Worm (Caenorhabditis elegans) whole organism, L4 larva: ENCODE measurements around the gene T10G3.2.

Experiments used
- F26F4.8 ChIP-seq: fragments of 200-800 bp; sonication (Bioruptor generic); conservative IDR thresholded peaks from 2 replicates; pipeline ENCODE4 v1.3.6; 2022; ENCODE audit warnings: missing genetic modification characterization, missing compliant biosample characterization
- F49E8.2 ChIP-seq: sonication (generic microtip); optimal IDR thresholded peaks from 2 replicates; lab custom pipeline; 2016; ENCODE audit warnings: missing compliant biosample characterization, mild to moderate bottlenecking, missing genetic modification characterization, borderline replicate concordance
- T20F7.1 ChIP-seq: fragments of 200-800 bp; sonication (Bioruptor generic); optimal IDR thresholded peaks from 2 replicates; lab custom pipeline; 2018; ENCODE audit warnings: mild to moderate bottlenecking, missing genetic modification characterization, missing compliant biosample characterization
- Y75B8A.6 ChIP-seq: fragments of 200-800 bp; sonication (Bioruptor generic); IDR thresholded peaks from 2 replicates; pipeline ENCODE4 v1.3.6; 2022; ENCODE audit warnings: missing genetic modification reagents, missing genetic modification characterization, missing compliant biosample characterization
- ceh-82 ChIP-seq: sonication (generic microtip); optimal IDR thresholded peaks from 2 replicates; lab custom pipeline; 2017; ENCODE audit warnings: missing biosample characterization, missing genetic modification characterization
- cey-2 ChIP-seq: sonication (generic microtip); optimal IDR thresholded peaks from 3 replicates; lab custom pipeline; 2017; ENCODE audit warnings: missing genetic modification characterization, mild to moderate bottlenecking, missing compliant biosample characterization, antibody characterized with exemption, borderline replicate concordance; ENCODE audit not compliant: insufficient read depth
- daf-12 ChIP-seq: fragments of 150-350 bp; optimal IDR thresholded peaks from 2 replicates; lab custom pipeline; 2014; ENCODE audit warnings: missing biosample characterization, missing genetic modification reagents, missing genetic modification characterization
- daf-19 ChIP-seq: fragments of 200-800 bp; sonication (Bioruptor generic); conservative IDR thresholded peaks from 2 replicates; pipeline ENCODE4 v1.3.6; 2022; ENCODE audit warnings: missing genetic modification characterization, missing compliant biosample characterization
- dpl-1 ChIP-seq: fragments of 150-350 bp; optimal IDR thresholded peaks from 2 replicates; lab custom pipeline; 2014; ENCODE audit warnings: missing biosample characterization, missing genetic modification reagents, missing genetic modification characterization
- dve-1 ChIP-seq: sonication (generic microtip); optimal IDR thresholded peaks from 2 replicates; lab custom pipeline; 2017; ENCODE audit warnings: antibody characterized with exemption, mild to moderate bottlenecking, missing genetic modification characterization, missing compliant biosample characterization; ENCODE audit not compliant: insufficient read depth
- gei-8 ChIP-seq: fragments of 200-800 bp; sonication (Bioruptor generic); optimal IDR thresholded peaks from 2 replicates; lab custom pipeline; 2018; ENCODE audit warnings: mild to moderate bottlenecking, missing genetic modification characterization, missing compliant biosample characterization
- hif-1 ChIP-seq, 2 experiments: sonication (generic microtip); optimal IDR thresholded peaks; 2 replicates each; lab custom pipeline; 2016 to 2017; ENCODE audit warnings: missing compliant biosample characterization in 2 of 2, missing genetic modification characterization in 2 of 2, missing genetic modification reagents in 2 of 2, missing genotype in 2 of 2, mild to moderate bottlenecking in 1 of 2
- hlh-30 ChIP-seq: sonication (generic microtip); optimal IDR thresholded peaks from 2 replicates; lab custom pipeline; 2017; ENCODE audit warnings: antibody characterized with exemption, mild to moderate bottlenecking, missing genetic modification characterization, missing compliant biosample characterization; ENCODE audit not compliant: insufficient read depth
- hmg-1.1 ChIP-seq: fragments of 200-800 bp; sonication (Bioruptor generic); IDR thresholded peaks from 2 replicates; pipeline ENCODE4 v1.3.6; 2022; ENCODE audit warnings: missing genetic modification reagents, missing genetic modification characterization, missing compliant biosample characterization
- lin-13 ChIP-seq: fragments of 150-350 bp; optimal IDR thresholded peaks from 2 replicates; lab custom pipeline; 2014; ENCODE audit warnings: missing biosample characterization, missing genetic modification reagents, missing genetic modification characterization
- lin-15B ChIP-seq: fragments of 150-350 bp; sonication (generic microtip); optimal IDR thresholded peaks from 3 replicates; lab custom pipeline; 2014; ENCODE audit warnings: missing biosample characterization, missing genetic modification characterization
- lir-3 ChIP-seq: sonication (generic microtip); optimal IDR thresholded peaks from 2 replicates; lab custom pipeline; 2016; ENCODE audit warnings: mild to moderate bottlenecking, missing genetic modification characterization, missing compliant biosample characterization
- madf-5 ChIP-seq, 2 experiments: fragments of 200-800 bp; sonication (Bioruptor generic); IDR thresholded peaks; 2 replicates each; pipeline ENCODE4 v1.3.6; 2022; ENCODE audit warnings: missing compliant biosample characterization in 2 of 2, missing genetic modification characterization in 2 of 2
- mdl-1 ChIP-seq, 2 experiments: fragments of 150-350 bp in 1 of 2; sonication (generic microtip) in 1 of 2; optimal IDR thresholded peaks; 2 replicates each; lab custom pipeline; 2014 to 2017; ENCODE audit warnings: missing biosample characterization in 2 of 2, missing genetic modification characterization in 2 of 2
- mes-2 ChIP-seq: sonication (generic microtip); optimal IDR thresholded peaks from 2 replicates; lab custom pipeline; 2016; ENCODE audit warnings: missing genotype, mild to moderate bottlenecking, missing genetic modification characterization, missing compliant biosample characterization; ENCODE audit not compliant: poor library complexity, severe bottlenecking
- mxl-3 ChIP-seq: fragments of 200-800 bp; sonication (Bioruptor generic); optimal IDR thresholded peaks from 2 replicates; lab custom pipeline; 2018; ENCODE audit warnings: mild to moderate bottlenecking, missing genetic modification characterization, missing compliant biosample characterization
- nhr-10 ChIP-seq: fragments of 150-350 bp; optimal IDR thresholded peaks from 2 replicates; lab custom pipeline; 2014; ENCODE audit warnings: missing biosample characterization, missing genetic modification characterization
- nhr-11 ChIP-seq: fragments of 150-350 bp; optimal IDR thresholded peaks from 2 replicates; lab custom pipeline; 2014; ENCODE audit warnings: missing biosample characterization, missing genetic modification characterization
- nhr-111 ChIP-seq: fragments of 200-800 bp; sonication (Bioruptor generic); optimal IDR thresholded peaks from 2 replicates; lab custom pipeline; 2018; ENCODE audit warnings: mild to moderate bottlenecking, missing genetic modification characterization, missing compliant biosample characterization
- nhr-48 ChIP-seq: sonication (generic microtip); optimal IDR thresholded peaks from 2 replicates; lab custom pipeline; 2016; ENCODE audit warnings: mild to moderate bottlenecking, missing genetic modification characterization, missing compliant biosample characterization
- nhr-6 ChIP-seq: fragments of 150-350 bp; optimal IDR thresholded peaks from 2 replicates; lab custom pipeline; 2014; ENCODE audit warnings: missing biosample characterization, missing genetic modification characterization
- nhr-76 ChIP-seq: fragments of 150-350 bp; optimal IDR thresholded peaks from 2 replicates; lab custom pipeline; 2014; ENCODE audit warnings: missing biosample characterization, missing genetic modification characterization
- nhr-77 ChIP-seq: fragments of 150-350 bp; optimal IDR thresholded peaks from 2 replicates; lab custom pipeline; 2014; ENCODE audit warnings: missing biosample characterization, missing genetic modification characterization
- php-3 ChIP-seq: fragments of 200-800 bp; sonication (Bioruptor generic); IDR thresholded peaks from 2 replicates; pipeline ENCODE4 v1.3.6; 2022; ENCODE audit warnings: missing genetic modification reagents, missing genetic modification characterization, missing compliant biosample characterization
- pqm-1 ChIP-seq: sonication (generic microtip); optimal IDR thresholded peaks from 2 replicates; lab custom pipeline; 2017; ENCODE audit warnings: missing biosample characterization, missing genetic modification characterization
- rbr-2 ChIP-seq: sonication (generic microtip); optimal IDR thresholded peaks from 2 replicates; lab custom pipeline; 2016; ENCODE audit warnings: missing genotype, missing genetic modification characterization, missing compliant biosample characterization
- sdz-12 ChIP-seq: fragments of 200-800 bp; sonication (Bioruptor generic); optimal IDR thresholded peaks from 2 replicates; lab custom pipeline; 2018; ENCODE audit warnings: mild to moderate bottlenecking, missing genetic modification characterization, missing compliant biosample characterization
- snpc-1.2 ChIP-seq: fragments of 200-800 bp; sonication (Bioruptor generic); IDR thresholded peaks from 2 replicates; pipeline ENCODE4 v1.3.6; 2022; ENCODE audit warnings: missing genetic modification reagents, missing genetic modification characterization, missing compliant biosample characterization
- spr-1 ChIP-seq: sonication (generic microtip); optimal IDR thresholded peaks from 2 replicates; lab custom pipeline; 2016; ENCODE audit warnings: mild to moderate bottlenecking, missing genetic modification characterization, missing compliant biosample characterization
- spr-3 ChIP-seq: fragments of 200-800 bp; sonication (Bioruptor generic); optimal IDR thresholded peaks from 2 replicates; lab custom pipeline; 2018; ENCODE audit warnings: mild to moderate bottlenecking, missing genetic modification characterization, missing compliant biosample characterization
- zfp-2 ChIP-seq: sonication (generic microtip); optimal IDR thresholded peaks from 2 replicates; lab custom pipeline; 2016; ENCODE audit warnings: mild to moderate bottlenecking, missing genetic modification characterization, missing compliant biosample characterization
- zip-2 ChIP-seq: fragments of 150-350 bp; optimal IDR thresholded peaks from 2 replicates; lab custom pipeline; 2014; ENCODE audit warnings: missing biosample characterization, missing genetic modification characterization
- ztf-7 ChIP-seq: fragments of 150-350 bp; optimal IDR thresholded peaks from 2 replicates; lab custom pipeline; 2014; ENCODE audit warnings: missing biosample characterization, missing genetic modification characterization

Gene T10G3.2

ce11 chrV:13462974-13463373 is 16.7 kb downstream of the T10G3.2 start, which contains the start of gene frm-10 (continued):
- TF ChIP-seq Y75B8A.6 (0 out of 2 replicates have a peak, but pooled peaks have one; percentile 31), lin-13 (GFP tag; lab: Kevin White, UChicago) (peak; percentile 58), nhr-77 (tag; lab: Kevin White, UChicago) (peak; percentile 36), spr-1 (tag; lab: Kevin White, UChicago) (peak; percentile 11), hif-1 (tag; optimal IDR thresholded peaks at IDR 0.05; lab: Kevin White, UChicago) (peak in 1 of 2 experiments; percentile 76), hmg-1.1 (GFP tag; lab: Robert Waterston, UW) (peak; percentile 66; the same call in 1 of the 2 replicates)

- TF ChIP-seq dve-1 (peak; percentile 8), T20F7.1 (GFP tag; lab: Kevin White, UChicago) (peak; percentile 0), rbr-2 (tag; lab: Kevin White, UChicago) (peak; percentile 3), hlh-30 (tag; lab: Kevin White, UChicago) (peak; percentile 8), nhr-6 (tag; lab: Kevin White, UChicago) (peak; percentile 19), mes-2 (tag; lab: Kevin White, UChicago) (peak; percentile 53), lir-3 (tag; lab: Kevin White, UChicago) (no peak), ztf-7 (tag; lab: Kevin White, UChicago) (no peak), dpl-1 (GFP tag; lab: Kevin White, UChicago) (peak; percentile 11), madf-5 (GFP tag; IDR thresholded peaks at IDR 0.05; lab: Robert Waterston, UW) (no peak)
Measured at ce11 chrV:13459323-13459722, 20.3 kb downstream of the T10G3.2 start, which contains the start of gene bath-39. TSS of gene bath-39 (plus strand) at chrV:13459459.

- TF ChIP-seq cey-2 (tag; lab: Kevin White, UChicago) (no peak), nhr-6 (tag; lab: Kevin White, UChicago) (peak; percentile 52), dpl-1 (GFP tag; lab: Kevin White, UChicago) (peak; percentile 35), spr-3 (GFP tag; lab: Kevin White, UChicago) (no peak), nhr-10 (tag; lab: Kevin White, UChicago) (no peak), snpc-1.2 (no peak), mdl-1 (tag; optimal IDR thresholded peaks at IDR 0.05; lab: Kevin White, UChicago) (no peak)
Measured at ce11 chrV:13457858-13458257, 21.8 kb downstream of the T10G3.2 start, which contains the start of gene F25H9.2. TSS of gene F25H9.2 (plus strand) at chrV:13458083.

ce11 chrV:13455448-13455847 is 24.2 kb downstream of the T10G3.2 start, which contains the start of gene lurp-3:
TSS of gene lurp-3 (plus strand) at chrV:13455748.
- TF ChIP-seq gei-8 (GFP tag; lab: Kevin White, UChicago) (no peak), nhr-111 (GFP tag; lab: Kevin White, UChicago) (no peak), ceh-82 (tag; lab: Kevin White, UChicago) (no peak)

- TF ChIP-seq daf-12 (tag; lab: Kevin White, UChicago) (no peak), mxl-3 (GFP tag; lab: Kevin White, UChicago) (no peak), F26F4.8 (GFP tag; lab: Robert Waterston, UW) (no peak), sdz-12 (GFP tag; lab: Kevin White, UChicago) (no peak), lin-15B (tag; lab: Kevin White, UChicago) (no peak), gei-8 (GFP tag; lab: Kevin White, UChicago) (no peak), nhr-48 (no peak), snpc-1.2 (no peak), nhr-76 (tag; lab: Kevin White, UChicago) (no peak), F49E8.2 (tag; lab: Kevin White, UChicago) (no peak), pqm-1 (tag; lab: Kevin White, UChicago) (no peak), zip-2 (no peak), zfp-2 (tag; lab: Kevin White, UChicago) (no peak), nhr-11 (tag; lab: Kevin White, UChicago) (no peak), mes-2 (tag; lab: Kevin White, UChicago) (no peak), php-3 (GFP tag; lab: Robert Waterston, UW) (no peak), madf-5 (GFP tag; IDR thresholded peaks at IDR 0.05; lab: Robert Waterston, UW) (no peak), daf-19 (GFP tag; lab: Robert Waterston, UW) (no peak), T20F7.1 (GFP tag; lab: Kevin White, UChicago) (no peak)
Measured at ce11 chrV:13453334-13453733, 26.3 kb downstream of the T10G3.2 start, which contains the start of gene lurp-2. TSS of gene lurp-2 (plus strand) at chrV:13453634.
